Fruit fly (Drosophila melanogaster) S2 (cell line): ENCODE data around the gene CG15406.

Experiments used
- CG8478 ChIP-seq: fragments of >200 bp; optimal IDR thresholded peaks from 2 replicates; lab custom pipeline; 2018
- CTCF ChIP-seq, 2 experiments: fragments of >200 bp; optimal IDR thresholded peaks; 2 replicates each; lab custom pipeline; 2018

DNA sequence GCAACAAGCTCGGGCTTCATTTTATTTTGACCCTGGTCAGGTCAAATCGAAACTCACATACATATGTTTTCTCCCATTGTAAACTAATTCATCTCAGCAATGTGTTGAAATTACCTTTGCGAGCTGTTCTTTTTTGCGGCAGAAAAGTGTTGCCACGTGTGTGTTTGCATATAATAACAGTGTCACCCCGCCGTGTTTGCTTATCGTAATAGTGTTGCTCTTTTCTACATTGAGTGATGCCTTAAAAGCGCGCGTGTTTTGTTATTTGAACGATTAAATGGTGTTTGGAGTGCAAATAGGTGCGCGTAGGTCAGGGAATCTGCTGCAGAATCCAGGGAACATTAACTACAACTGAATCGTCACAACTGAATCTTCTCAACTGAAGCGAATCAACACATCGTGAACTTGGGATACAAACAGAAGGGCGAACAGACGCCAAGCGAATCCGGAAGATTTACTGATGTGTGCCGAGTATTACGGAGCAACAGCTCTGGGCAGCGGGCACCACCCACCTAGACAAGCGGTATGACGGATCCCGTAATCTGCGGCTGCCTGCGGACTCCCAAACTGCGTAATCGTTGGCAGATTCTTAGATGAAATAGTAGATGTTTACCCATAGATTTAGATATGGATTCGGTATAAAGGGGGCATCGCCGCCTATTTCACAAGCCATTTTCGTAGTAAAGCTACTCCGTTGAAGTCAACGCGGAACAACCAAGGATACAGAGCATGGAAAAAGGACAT is at the start of gene CG15406:
- TF ChIP-seq CG8478 (lab: Kevin White, UChicago) (no peak), CTCF (optimal IDR thresholded peaks at IDR 0.05; lab: Kevin White, UChicago) (no peak)
